Fruit fly (Drosophila melanogaster): Measurements from ENCODE around the gene Arr2.

Gene Arr2

dm6 chr3L:8607449-8607848 is 41.3 kb downstream of the Arr2 start (continued):
- peak in 1 of 2 experiments; percentile 1 for TF ChIP-seq salr (GFP tag; optimal IDR thresholded peaks at IDR 0.05)
- TF ChIP-seq dac (GFP tag; optimal IDR thresholded peaks at IDR 0.05) = no peak
- peak; percentile 26 for TF ChIP-seq Eip75B (GFP tag; optimal IDR thresholded peaks at IDR 0.05)
- TF ChIP-seq fd59A (GFP tag; optimal IDR thresholded peaks at IDR 0.05) = peak; percentile 8
- TF ChIP-seq CG32006 (GFP tag; optimal IDR thresholded peaks at IDR 0.05) = peak; percentile 44
- peak; percentile 75 for TF ChIP-seq svp (GFP tag)
- TF ChIP-seq Gug (GFP tag; IDR thresholded peaks at IDR 0.05) = 0 out of 2 replicates have a peak, but pooled peaks have one; percentile 35
- no peak for TF ChIP-seq CG8319 (GFP tag; optimal IDR thresholded peaks at IDR 0.05)
- peak; percentile 23 for TF ChIP-seq acj6 (GFP tag; optimal IDR thresholded peaks at IDR 0.05)
- TF ChIP-seq CG11902 (GFP tag; optimal IDR thresholded peaks at IDR 0.05) = no peak
- TF ChIP-seq CG3919 (GFP tag; optimal IDR thresholded peaks at IDR 0.05) = peak; percentile 48
- peak; percentile 55 for TF ChIP-seq Ets96B (tag; optimal IDR thresholded peaks at IDR 0.05)
- no peak for TF ChIP-seq Lpt (GFP tag; optimal IDR thresholded peaks at IDR 0.05)
- no peak for TF ChIP-seq Eip93F (GFP tag; optimal IDR thresholded peaks at IDR 0.05)
- TF ChIP-seq CG3032 (tag; optimal IDR thresholded peaks at IDR 0.05) = no peak
- TF ChIP-seq Eip78C (GFP tag) = peak; percentile 85
- TF ChIP-seq CG31627 (GFP tag; optimal IDR thresholded peaks at IDR 0.05) = peak; percentile 15
- TF ChIP-seq Sox15 (GFP tag; optimal IDR thresholded peaks at IDR 0.05) = no peak

dm6 chr3L:8603880-8604692 is 44.6 kb downstream of the Arr2 start, which contains the start of the genes CG5989 and CG6282:
CG5989 (minus strand) TSS chr3L:8604149.
CG6282 (plus strand) TSS chr3L:8604657.
- TF ChIP-seq CG6808 (GFP tag; optimal IDR thresholded peaks at IDR 0.05) = no peak
- no peak for TF ChIP-seq cyc (GFP tag; optimal IDR thresholded peaks at IDR 0.05)
- TF ChIP-seq CG7368 (GFP tag; optimal IDR thresholded peaks at IDR 0.05) = no peak
- no peak for TF ChIP-seq salr (GFP tag; optimal IDR thresholded peaks at IDR 0.05)
- TF ChIP-seq Hr38 (GFP tag; optimal IDR thresholded peaks at IDR 0.05) = no peak
- TF ChIP-seq spab (GFP tag; optimal IDR thresholded peaks at IDR 0.05) = no peak
- peak; percentile 78 for TF ChIP-seq svp (GFP tag)
- no peak for TF ChIP-seq Hr39 (GFP tag; optimal IDR thresholded peaks at IDR 0.05)
- TF ChIP-seq fd59A (GFP tag; optimal IDR thresholded peaks at IDR 0.05) = no peak
- TF ChIP-seq CG4318 (GFP tag; optimal IDR thresholded peaks at IDR 0.05) = no peak
- TF ChIP-seq vri (GFP tag; optimal IDR thresholded peaks at IDR 0.05) = peak; percentile 48
- no peak for TF ChIP-seq CG31627 (GFP tag; optimal IDR thresholded peaks at IDR 0.05)
- TF ChIP-seq Lpt (GFP tag; optimal IDR thresholded peaks at IDR 0.05) = no peak
- TF ChIP-seq CG1621 (tag; optimal IDR thresholded peaks at IDR 0.05) = no peak
- TF ChIP-seq CG11294 (GFP tag; IDR thresholded peaks at IDR 0.05) = no peak
- TF ChIP-seq net (GFP tag; optimal IDR thresholded peaks at IDR 0.05) = no peak
- no peak for TF ChIP-seq CG10669 (GFP tag; optimal IDR thresholded peaks at IDR 0.05)
- TF ChIP-seq CG6854 (GFP tag; optimal IDR thresholded peaks at IDR 0.05) = no peak
- peak; percentile 7 for TF ChIP-seq OdsH (GFP tag; optimal IDR thresholded peaks at IDR 0.05)
- peak; percentile 6 for TF ChIP-seq acj6 (GFP tag; optimal IDR thresholded peaks at IDR 0.05)
- peak; percentile 41 for TF ChIP-seq Eip75B (GFP tag; optimal IDR thresholded peaks at IDR 0.05)
- TF ChIP-seq Gug (GFP tag; IDR thresholded peaks at IDR 0.05) = 0 out of 2 replicates have a peak, but pooled peaks have one; percentile 15
- no peak for TF ChIP-seq CG3919 (GFP tag; optimal IDR thresholded peaks at IDR 0.05)
- peak; percentile 65 for TF ChIP-seq CG15336 (GFP tag; IDR thresholded peaks at IDR 0.05)
- no peak for TF ChIP-seq Eip93F (GFP tag; optimal IDR thresholded peaks at IDR 0.05)
- TF ChIP-seq CG8632 (GFP tag; optimal IDR thresholded peaks at IDR 0.05) = no peak
- peak; percentile 8 for TF ChIP-seq lz (GFP tag; optimal IDR thresholded peaks at IDR 0.05)
- peak; percentile 62 for TF ChIP-seq CG32006 (GFP tag; optimal IDR thresholded peaks at IDR 0.05)
- TF ChIP-seq Blimp-1 (GFP tag; optimal IDR thresholded peaks at IDR 0.05) = peak; percentile 19
- peak; percentile 72 for TF ChIP-seq fkh (GFP tag; optimal IDR thresholded peaks at IDR 0.05)
- peak; percentile 45 for TF ChIP-seq Met (GFP tag; optimal IDR thresholded peaks at IDR 0.05)
- TF ChIP-seq Hr4 (GFP tag; optimal IDR thresholded peaks at IDR 0.05) = peak; percentile 64
- no peak for TF ChIP-seq dsx (GFP tag; optimal IDR thresholded peaks at IDR 0.05; ENCODE audit: poor library complexity, severe bottlenecking)
- peak; percentile 45 for TF ChIP-seq esn (GFP tag; optimal IDR thresholded peaks at IDR 0.05)
- no peak for TF ChIP-seq CG6276 (GFP tag; optimal IDR thresholded peaks at IDR 0.05)
- TF ChIP-seq fd85E (GFP tag; optimal IDR thresholded peaks at IDR 0.05) = no peak
- TF ChIP-seq Smox (GFP tag; optimal IDR thresholded peaks at IDR 0.05) = peak; percentile 7
- TF ChIP-seq CG6163 (GFP tag; IDR thresholded peaks at IDR 0.05) = 0 out of 3 replicates have a peak, but pooled peaks have one; percentile 22
- peak; percentile 25 for TF ChIP-seq pdm3 (GFP tag; optimal IDR thresholded peaks at IDR 0.05)
- TF ChIP-seq CG16779 (tag; optimal IDR thresholded peaks at IDR 0.05) = no peak

All from whole organism, prepupa.